Worm (Caenorhabditis elegans) whole organism, young adult: ENCODE results near the gene str-3.

Source experiments
- F22D6.2 ChIP-seq: sonication (generic microtip); optimal IDR thresholded peaks from 2 replicates; lab custom pipeline; 2016; ENCODE audit warnings: mild to moderate bottlenecking, missing genetic modification characterization, missing compliant biosample characterization
- lag-1 ChIP-seq: fragments of 200-800 bp; sonication (Bioruptor generic); IDR thresholded peaks from 2 replicates; pipeline ENCODE4 v1.3.6; 2022; ENCODE audit warnings: missing genetic modification reagents, missing genetic modification characterization, missing compliant biosample characterization
- mcd-1 ChIP-seq: fragments of 200-800 bp; sonication (Bioruptor generic); IDR thresholded peaks from 2 replicates; pipeline ENCODE4 v1.3.6; 2022; ENCODE audit warnings: missing genetic modification reagents, missing genetic modification characterization, missing compliant biosample characterization
- nhr-80 ChIP-seq: sonication (generic microtip); optimal IDR thresholded peaks from 2 replicates; lab custom pipeline; 2016; ENCODE audit warnings: missing genetic modification characterization, missing compliant biosample characterization
- pha-4 ChIP-seq: fragments of 150-350 bp; sonication (generic microtip); optimal IDR thresholded peaks from 2 replicates; lab custom pipeline; 2014; ENCODE audit warnings: missing biosample characterization, missing genetic modification reagents, missing genetic modification characterization
- rpc-1 ChIP-seq, 2 experiments: fragments of 150-350 bp in 1 of 2; sonication (generic microtip) in 1 of 2; optimal IDR thresholded peaks; 2 replicates each; lab custom pipeline; 2014 to 2018; ENCODE audit warnings: missing biosample characterization in 1 of 2, missing genetic modification characterization in 1 of 2, missing genetic modification reagents in 1 of 2, missing genotype in 1 of 2
- snpc-4 ChIP-seq, 5 experiments: fragments of 150-350 bp in 1 of 5; sonication (generic microtip) in 4 of 5; optimal IDR thresholded peaks; 2 replicates each; lab custom pipeline; 2014 to 2018; ENCODE audit warnings: missing genetic modification characterization in 5 of 5, missing biosample characterization in 3 of 5, antibody characterized with exemption in 2 of 5, mild to moderate bottlenecking in 2 of 5, missing compliant biosample characterization in 2 of 5, missing genotype in 2 of 5, moderate library complexity in 2 of 5, missing genetic modification reagents in 1 of 5
- unc-62 ChIP-seq: fragments of 150-350 bp; optimal IDR thresholded peaks from 2 replicates; lab custom pipeline; 2014; ENCODE audit warnings: missing biosample characterization, missing genetic modification reagents, missing genetic modification characterization

- TF ChIP-seq pha-4 (tag; lab: Kevin White, UChicago) (no peak), unc-62 (GFP tag; lab: Kevin White, UChicago) (no peak), lag-1 (GFP tag; lab: Robert Waterston, UW) (no peak), nhr-80 (no peak), mcd-1 (GFP tag; lab: Robert Waterston, UW) (no peak), F22D6.2 (no peak), rpc-1 (optimal IDR thresholded peaks at IDR 0.05; lab: Kevin White, UChicago) (no peak), rpc-1 (tag; optimal IDR thresholded peaks at IDR 0.05; lab: Kevin White, UChicago) (no peak), snpc-4 (GFP tag; optimal IDR thresholded peaks at IDR 0.05; lab: Kevin White, UChicago) (no peak), snpc-4 (tag; optimal IDR thresholded peaks at IDR 0.05; lab: Kevin White, UChicago) (no peak)
These were observed 5.6 kb upstream of the str-3 start, which contains the start of gene srlf-24 for ce11 chrIV:11105724-11106123.
